Worm (Caenorhabditis elegans): ENCODE results near the gene F40G12.10.
"Not testable (repeated sequence)": the region's sequence is repeated elsewhere in the genome, so short reads cannot be mapped to it uniquely, and the experiment has no call there.

DNA sequence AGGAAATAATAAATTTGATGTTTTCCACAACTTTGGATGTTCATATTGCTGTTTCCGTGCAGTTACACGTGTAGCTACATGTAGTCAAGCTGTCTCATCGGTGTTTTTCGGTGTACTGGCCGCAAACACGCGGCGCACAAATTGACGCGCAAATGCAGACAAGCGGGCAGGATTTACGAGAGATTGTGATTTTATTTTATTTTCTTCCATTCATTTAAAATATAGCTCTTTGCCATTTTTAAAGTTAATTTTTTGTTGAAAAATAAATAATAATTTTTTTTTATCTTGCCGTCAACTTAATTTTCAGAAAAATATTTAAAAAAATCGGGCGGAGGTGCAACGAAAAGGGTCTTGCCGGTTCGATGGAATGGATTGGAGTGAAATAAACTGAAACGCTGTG is 9.1 kb upstream of the F40G12.10 start, which contains the start of gene F40G12.7:
- not testable (repeated sequence) for TF ChIP-seq nhr-12 (tag; optimal IDR thresholded peaks at IDR 0.05); ztf-11 (tag; optimal IDR thresholded peaks at IDR 0.05); mab-5 (tag; optimal IDR thresholded peaks at IDR 0.05); ceh-43 (GFP tag; optimal IDR thresholded peaks at IDR 0.05); unc-39 (tag; optimal IDR thresholded peaks at IDR 0.05); lin-13 (tag; optimal IDR thresholded peaks at IDR 0.05)

All from whole organism, mixed stage, embryonic.